Fruit fly (Drosophila melanogaster) ovary, adult (tissue): ENCODE data around the gene CG5104.
A peak's percentile ranks its signal among the peaks of the same experiment; 100 is the strongest.

Experiments used
- CG17801 ChIP-seq: fragments of 200-800 bp; optimal IDR thresholded peaks from 2 replicates; lab custom pipeline; 2019; ENCODE audit warnings: missing biosample characterization, mild to moderate bottlenecking, missing genetic modification characterization, moderate library complexity; ENCODE audit not compliant: partially characterized antibody

CG5104 gene

dm6 chr3L:20520687-20521169 is at the start of gene CG5104, which contains the start of gene mTerf3:
Gene CG5104 (plus strand): TSS chr3L:20521009.
Gene mTerf3 (minus strand): TSS chr3L:20520772.
- no peak for TF ChIP-seq CG17801 (GFP tag; lab: Kevin White, UChicago)

dm6 chr3L:20471499-20472313 is 49.1 kb upstream of the CG5104 start:
- no peak for TF ChIP-seq CG17801 (GFP tag; lab: Kevin White, UChicago)

- TF ChIP-seq CG17801 (GFP tag; lab: Kevin White, UChicago) = no peak
These were observed 48.2 kb upstream of the CG5104 start for dm6 chr3L:20472607-20473006.

- TF ChIP-seq CG17801 (GFP tag; lab: Kevin White, UChicago) = peak; percentile 24
These were observed 47.6 kb upstream of the CG5104 start, which contains the start of the genes CG32428 and CG5969 for dm6 chr3L:20473021-20473799. Gene CG32428 (minus strand): TSS chr3L:20473723. Gene CG5969 (plus strand): TSS chr3L:20473783.

- TF ChIP-seq CG17801 (GFP tag; lab: Kevin White, UChicago) = no peak
These were observed 46.5 kb upstream of the CG5104 start, which contains the start of gene isoQC for dm6 chr3L:20474197-20474788. Gene isoQC (plus strand): TSS chr3L:20474466.

dm6 chr3L:20474789-20475208 is 46.0 kb upstream of the CG5104 start:
- TF ChIP-seq CG17801 (GFP tag; lab: Kevin White, UChicago) = peak; percentile 87

- no peak for TF ChIP-seq CG17801 (GFP tag; lab: Kevin White, UChicago)
These were observed 33.2 kb upstream of the CG5104 start for dm6 chr3L:20487649-20488048.

- no peak for TF ChIP-seq CG17801 (GFP tag; lab: Kevin White, UChicago)
These were observed 29.2 kb upstream of the CG5104 start, which contains the start of gene ND-39 for dm6 chr3L:20491525-20492132. Gene ND-39 (plus strand): TSS chr3L:20492082.

- peak; percentile 95 for TF ChIP-seq CG17801 (GFP tag; lab: Kevin White, UChicago)
These were observed 27.2 kb upstream of the CG5104 start for dm6 chr3L:20493417-20494261.

dm6 chr3L:20494262-20494601 is 26.6 kb upstream of the CG5104 start:
- no peak for TF ChIP-seq CG17801 (GFP tag; lab: Kevin White, UChicago)

dm6 chr3L:20494780-20495591 is 25.8 kb upstream of the CG5104 start, which contains the start of gene ZnT77C:
Gene ZnT77C (minus strand): TSS chr3L:20494921.
- no peak for TF ChIP-seq CG17801 (GFP tag; lab: Kevin White, UChicago)

- TF ChIP-seq CG17801 (GFP tag; lab: Kevin White, UChicago) = no peak
These were observed 23.4 kb upstream of the CG5104 start, which contains the start of gene CG32425 for dm6 chr3L:20497124-20497996. Gene CG32425 (plus strand): TSS chr3L:20497323.
